Fruit fly (Drosophila melanogaster): ENCODE measurements around the gene CG34251.

CG34251 gene

DNA sequence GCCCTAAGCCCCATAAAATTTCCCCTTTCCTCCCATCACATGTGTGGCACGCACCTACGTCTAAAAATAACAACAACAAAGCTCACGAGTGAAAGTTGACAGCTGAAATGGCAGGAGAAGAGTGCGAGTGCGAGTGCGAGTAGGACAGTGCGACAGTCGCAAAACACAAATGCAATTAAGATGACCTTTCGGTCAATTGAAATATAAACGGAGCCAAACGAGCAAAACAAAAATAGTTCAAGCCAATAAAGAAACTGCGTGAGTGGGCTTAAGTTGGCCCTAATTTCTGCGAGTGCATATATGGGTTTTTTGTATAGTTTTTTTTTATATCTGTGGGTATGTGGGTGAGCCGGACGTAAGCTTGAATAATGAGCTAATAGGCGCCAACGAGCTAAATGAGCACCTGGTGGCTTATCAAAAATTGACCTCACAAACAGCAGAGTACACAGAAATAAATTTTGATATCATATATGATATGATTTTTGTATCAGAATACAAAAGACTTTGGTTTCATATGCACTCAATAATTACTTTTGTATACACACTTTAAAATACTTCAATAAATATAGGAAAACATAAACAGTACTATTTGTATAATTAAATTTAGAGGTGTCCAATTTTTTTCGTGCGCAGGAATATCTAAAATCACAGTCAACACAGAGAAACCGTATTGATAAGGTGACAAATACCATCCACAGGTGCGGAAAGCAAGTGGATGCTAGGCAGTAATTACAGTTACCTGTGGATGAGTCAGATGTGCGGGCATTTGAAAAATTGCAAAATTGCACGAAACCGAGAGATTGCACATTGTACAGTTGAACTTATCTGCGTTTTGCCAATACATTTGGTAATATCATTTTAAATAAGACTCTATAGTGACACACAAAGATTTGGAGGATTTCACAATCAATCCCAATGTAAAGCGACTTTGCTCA, 19.4 kb upstream of the CG34251 start:
- TF ChIP-seq CG16779 (tag; optimal IDR thresholded peaks at IDR 0.05) (no peak), Eip78C (GFP tag) (peak; percentile 57), CG8119 (GFP tag; IDR thresholded peaks at IDR 0.05) (peak; percentile 18; the same call in 1 of the 3 replicates), Ets21C (GFP tag; optimal IDR thresholded peaks at IDR 0.05) (no peak), Hr39 (GFP tag; optimal IDR thresholded peaks at IDR 0.05) (peak; percentile 5), vri (GFP tag; optimal IDR thresholded peaks at IDR 0.05) (peak; percentile 53), CG10631 (GFP tag; optimal IDR thresholded peaks at IDR 0.05) (no peak), CG8319 (GFP tag; optimal IDR thresholded peaks at IDR 0.05) (no peak), CG3919 (GFP tag; optimal IDR thresholded peaks at IDR 0.05) (peak; percentile 13), svp (GFP tag) (peak; percentile 33)

DNA sequence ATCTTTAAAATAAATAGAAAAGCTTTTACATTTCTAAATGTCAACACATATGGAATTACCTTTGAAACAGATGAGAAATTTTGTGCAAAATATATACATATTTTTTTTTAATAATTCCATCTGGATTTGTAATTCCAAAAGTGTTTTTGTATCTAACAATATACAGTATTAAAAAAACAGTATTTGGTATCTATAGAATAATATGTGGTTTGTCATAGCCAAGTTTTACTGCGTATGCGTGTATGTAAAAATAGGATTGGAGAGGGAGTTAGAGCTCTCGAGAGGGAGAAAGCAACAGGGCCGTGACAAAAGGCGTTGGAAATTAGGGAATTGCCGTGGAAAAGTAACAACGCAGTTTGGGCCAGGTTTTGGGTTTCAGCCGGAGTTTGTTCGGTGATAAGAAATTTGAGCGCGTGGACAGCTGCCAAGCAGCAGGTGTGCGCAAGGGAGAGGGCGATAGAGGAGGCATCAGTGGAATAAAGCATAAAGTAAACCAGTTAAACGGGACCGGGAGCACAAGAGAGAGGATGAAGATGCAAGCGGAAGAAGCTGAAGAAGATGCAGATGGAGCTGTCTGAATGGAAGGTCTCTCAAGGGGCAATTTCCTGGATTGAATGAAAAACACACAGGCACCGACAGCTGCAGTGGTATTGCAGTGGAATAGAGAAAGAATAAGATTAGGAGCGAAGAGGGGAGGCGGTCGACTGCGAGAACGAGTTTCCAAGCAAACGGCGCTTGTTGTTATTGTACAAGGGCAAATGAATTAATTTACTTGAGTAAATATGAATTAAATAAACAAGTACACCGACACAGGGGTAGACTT, 18.3 kb upstream of the CG34251 start:
- TF ChIP-seq dsx (GFP tag; optimal IDR thresholded peaks at IDR 0.05; ENCODE audit: poor library complexity, severe bottlenecking) (no peak), dac (GFP tag; optimal IDR thresholded peaks at IDR 0.05) (no peak), CG11762 (GFP tag; optimal IDR thresholded peaks at IDR 0.05; ENCODE audit: insufficient read depth) (peak; percentile 42), Ets21C (GFP tag; optimal IDR thresholded peaks at IDR 0.05) (no peak), CG31627 (GFP tag; optimal IDR thresholded peaks at IDR 0.05) (no peak), CG7368 (GFP tag; optimal IDR thresholded peaks at IDR 0.05) (peak; percentile 41), CG32006 (GFP tag; optimal IDR thresholded peaks at IDR 0.05) (peak; percentile 32), CG8632 (GFP tag; optimal IDR thresholded peaks at IDR 0.05) (no peak), CG8319 (GFP tag; optimal IDR thresholded peaks at IDR 0.05) (no peak), CG8119 (GFP tag; IDR thresholded peaks at IDR 0.05) (no peak), Eip75B (GFP tag; optimal IDR thresholded peaks at IDR 0.05) (peak; percentile 46), eg (GFP tag; IDR thresholded peaks at IDR 0.05) (no peak), achi (GFP tag; optimal IDR thresholded peaks at IDR 0.05) (peak; percentile 0), esn (GFP tag; optimal IDR thresholded peaks at IDR 0.05) (no peak), CG6276 (GFP tag; optimal IDR thresholded peaks at IDR 0.05) (no peak), net (GFP tag; optimal IDR thresholded peaks at IDR 0.05) (peak; percentile 13), Blimp-1 (GFP tag; optimal IDR thresholded peaks at IDR 0.05) (peak; percentile 33), pdm3 (GFP tag; optimal IDR thresholded peaks at IDR 0.05) (no peak), Sox15 (GFP tag; optimal IDR thresholded peaks at IDR 0.05) (no peak), Hr38 (GFP tag; optimal IDR thresholded peaks at IDR 0.05) (no peak), cyc (GFP tag; optimal IDR thresholded peaks at IDR 0.05) (peak; percentile 28), CG10669 (GFP tag; optimal IDR thresholded peaks at IDR 0.05) (peak; percentile 59), Hr4 (GFP tag; optimal IDR thresholded peaks at IDR 0.05) (peak; percentile 21), Met (GFP tag; optimal IDR thresholded peaks at IDR 0.05) (peak; percentile 14), CG4318 (GFP tag; optimal IDR thresholded peaks at IDR 0.05) (no peak), Eip93F (GFP tag; optimal IDR thresholded peaks at IDR 0.05) (no peak), Smox (GFP tag; optimal IDR thresholded peaks at IDR 0.05) (peak; percentile 6), CG6792 (GFP tag; optimal IDR thresholded peaks at IDR 0.05) (peak; percentile 44), fd59A (GFP tag; optimal IDR thresholded peaks at IDR 0.05) (peak; percentile 2), CG15336 (GFP tag; IDR thresholded peaks at IDR 0.05) (0 out of 2 replicates have a peak, but pooled peaks have one; percentile 15), CG3919 (GFP tag; optimal IDR thresholded peaks at IDR 0.05) (peak; percentile 49), CG1621 (tag; optimal IDR thresholded peaks at IDR 0.05) (peak; percentile 35), fd85E (GFP tag; optimal IDR thresholded peaks at IDR 0.05) (peak; percentile 18), Ets96B (tag; optimal IDR thresholded peaks at IDR 0.05) (no peak), acj6 (GFP tag; optimal IDR thresholded peaks at IDR 0.05) (no peak), Eip78C (GFP tag) (peak; percentile 77), topi (GFP tag; optimal IDR thresholded peaks at IDR 0.05) (peak; percentile 35), CG11902 (GFP tag; optimal IDR thresholded peaks at IDR 0.05) (no peak), svp (GFP tag) (peak; percentile 64), CG6854 (GFP tag; optimal IDR thresholded peaks at IDR 0.05) (peak; percentile 53), CG16779 (tag; optimal IDR thresholded peaks at IDR 0.05) (no peak), Hr39 (GFP tag; optimal IDR thresholded peaks at IDR 0.05) (no peak), CG10631 (GFP tag; optimal IDR thresholded peaks at IDR 0.05) (peak; percentile 7), CG34406 (GFP tag; optimal IDR thresholded peaks at IDR 0.05) (no peak)
